Fruit fly (Drosophila melanogaster) whole organism: ENCODE measurements around the gene drongo.

ENCODE experiments used
- CG8478 ChIP-seq: fragments of >200 bp; optimal IDR thresholded peaks from 2 replicates; lab custom pipeline; 2018; ENCODE audit warnings: inconsistent platforms
- Dll ChIP-seq: fragments of >200 bp; optimal IDR thresholded peaks from 2 replicates; lab custom pipeline; 2017
- EcR ChIP-seq, 2 experiments: fragments of >200 bp; optimal IDR thresholded peaks; 2 replicates each; lab custom pipeline; 2017; ENCODE audit warnings: missing biosample characterization in 2 of 2, missing genetic modification characterization in 2 of 2, missing genetic modification reagents in 2 of 2
- pan ChIP-seq: fragments of >200 bp; optimal IDR thresholded peaks from 2 replicates; lab custom pipeline; 2017
- psq ChIP-seq: fragments of >200 bp; optimal IDR thresholded peaks from 2 replicates; lab custom pipeline; 2017
- usp ChIP-seq: fragments of >200 bp; optimal IDR thresholded peaks from 2 replicates; lab custom pipeline; 2017; ENCODE audit warnings: missing biosample characterization, missing genetic modification characterization, mixed read lengths

The drongo gene

dm6 chr2L:821242-821985 is 29.5 kb downstream of the drongo start, which contains the start of gene CG3662:
Gene CG3662 (plus strand): TSS chr2L:821289.
- TF ChIP-seq Dll (lab: Kevin White, UChicago) (no peak), EcR (GFP tag; optimal IDR thresholded peaks at IDR 0.05; lab: Kevin White, UChicago) (no peak), pan (no peak), psq (lab: Kevin White, UChicago) (no peak)

- TF ChIP-seq EcR (GFP tag; optimal IDR thresholded peaks at IDR 0.05; lab: Kevin White, UChicago), result no peak
- no peak for TF ChIP-seq usp (GFP tag; lab: Kevin White, UChicago)
- no peak for TF ChIP-seq pan
- no peak for TF ChIP-seq Dll (lab: Kevin White, UChicago)
- no peak for TF ChIP-seq psq (lab: Kevin White, UChicago)
- TF ChIP-seq CG8478 (lab: Kevin White, UChicago), result no peak
Measured at dm6 chr2L:819315-820032, 31.4 kb downstream of the drongo start, which contains the start of the genes PGAP2 and Clp. Gene PGAP2 (minus strand): TSS chr2L:819508. Gene Clp (plus strand): TSS chr2L:819964.

DNA sequence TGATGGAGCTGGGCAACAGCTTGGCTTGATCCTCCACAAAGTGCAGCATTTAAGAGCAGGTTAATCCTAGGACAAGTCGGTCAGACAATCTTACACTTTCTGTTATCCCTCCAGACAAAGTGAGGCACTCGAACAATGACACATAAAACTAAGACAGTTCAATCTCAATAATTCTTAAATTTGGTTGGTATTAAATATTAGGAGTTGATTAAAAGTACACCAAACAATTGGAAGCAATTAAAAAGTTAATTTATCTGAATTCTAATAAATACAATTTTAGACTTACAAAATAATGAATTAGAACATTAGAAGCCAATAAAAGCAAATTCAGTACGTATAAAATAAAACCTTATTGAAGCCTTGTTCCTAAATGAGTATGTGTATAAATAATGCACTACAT is 33.0 kb downstream of the drongo start, which contains the start of gene CG15880:
TSS of gene CG15880 (minus strand) at position 101 of the 400 bp plus-strand sequence.
- TF ChIP-seq Dll (lab: Kevin White, UChicago) (no peak), psq (lab: Kevin White, UChicago) (no peak), CG8478 (lab: Kevin White, UChicago) (no peak), usp (GFP tag; lab: Kevin White, UChicago) (no peak), pan (no peak), EcR (GFP tag; optimal IDR thresholded peaks at IDR 0.05; lab: Kevin White, UChicago) (no peak)

DNA sequence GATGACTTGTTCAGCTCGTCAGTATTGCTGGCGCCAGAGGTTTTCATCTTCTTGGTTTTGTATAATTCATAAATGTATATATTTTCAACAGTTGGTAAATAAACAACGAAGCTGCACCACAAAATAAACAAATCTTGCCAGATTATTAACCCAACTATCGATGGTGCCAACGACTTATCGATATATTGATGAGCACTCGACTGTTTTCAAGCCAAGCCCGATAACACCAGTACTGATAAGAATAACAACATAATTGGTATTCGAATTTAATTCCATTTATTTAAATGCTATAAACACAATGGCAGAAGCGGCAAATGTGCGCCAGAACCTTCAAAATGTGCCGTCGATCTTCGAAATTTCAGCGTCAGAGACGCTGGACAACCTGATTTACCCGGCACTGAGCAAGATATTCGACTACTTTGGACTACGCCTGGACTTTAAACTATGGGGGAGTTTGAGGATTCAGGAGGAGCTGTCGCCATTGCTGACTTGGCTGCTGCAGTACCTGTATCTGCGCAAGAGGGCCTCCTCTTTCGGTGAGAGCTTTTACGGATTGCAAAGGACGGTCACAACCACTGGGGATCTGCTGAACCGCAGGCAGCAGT is 35.0 kb downstream of the drongo start, which contains the start of the genes Saf6 and Pex12:
TSS of gene Saf6 (minus strand) at position 166 of the 605 bp plus-strand sequence.
TSS of gene Pex12 (plus strand) at position 209 of the 605 bp plus-strand sequence.
- TF ChIP-seq usp (GFP tag; lab: Kevin White, UChicago) (no peak), EcR (GFP tag; optimal IDR thresholded peaks at IDR 0.05; lab: Kevin White, UChicago) (no peak)

DNA sequence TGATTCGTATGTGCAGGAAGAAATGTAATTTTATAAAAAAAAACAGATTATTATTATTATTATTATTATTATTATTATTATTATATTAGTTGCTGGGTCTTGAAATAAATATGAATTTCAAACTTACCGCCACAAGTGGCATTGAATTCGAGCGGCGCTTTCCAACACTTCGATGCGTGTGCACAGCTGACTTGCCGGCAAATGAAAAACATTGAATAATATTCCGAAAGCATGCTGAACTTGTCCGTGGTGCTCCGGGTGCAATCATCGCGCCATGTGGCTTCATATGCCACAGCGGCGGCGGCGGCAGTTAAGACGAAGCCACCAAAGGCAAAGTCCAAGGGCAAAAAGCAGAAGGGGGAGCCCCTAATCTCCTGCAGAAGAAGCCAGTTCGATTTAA is 39.5 kb downstream of the drongo start, which contains the start of gene Dbp21E2:
TSS of gene Dbp21E2 (plus strand) at position 180 of the 400 bp plus-strand sequence.
- TF ChIP-seq pan (no peak), usp (GFP tag; lab: Kevin White, UChicago) (no peak), psq (lab: Kevin White, UChicago) (no peak), CG8478 (lab: Kevin White, UChicago) (no peak), Dll (lab: Kevin White, UChicago) (no peak), EcR (GFP tag; optimal IDR thresholded peaks at IDR 0.05; lab: Kevin White, UChicago) (no peak)

dm6 chr2L:810277-810676 is 40.6 kb downstream of the drongo start, which contains the start of gene Nnf1b:
Gene Nnf1b (plus strand): TSS chr2L:810577.
- TF ChIP-seq pan (no peak), EcR (GFP tag; optimal IDR thresholded peaks at IDR 0.05; lab: Kevin White, UChicago) (no peak), CG8478 (lab: Kevin White, UChicago) (no peak), Dll (lab: Kevin White, UChicago) (no peak), psq (lab: Kevin White, UChicago) (no peak), usp (GFP tag; lab: Kevin White, UChicago) (no peak)

DNA sequence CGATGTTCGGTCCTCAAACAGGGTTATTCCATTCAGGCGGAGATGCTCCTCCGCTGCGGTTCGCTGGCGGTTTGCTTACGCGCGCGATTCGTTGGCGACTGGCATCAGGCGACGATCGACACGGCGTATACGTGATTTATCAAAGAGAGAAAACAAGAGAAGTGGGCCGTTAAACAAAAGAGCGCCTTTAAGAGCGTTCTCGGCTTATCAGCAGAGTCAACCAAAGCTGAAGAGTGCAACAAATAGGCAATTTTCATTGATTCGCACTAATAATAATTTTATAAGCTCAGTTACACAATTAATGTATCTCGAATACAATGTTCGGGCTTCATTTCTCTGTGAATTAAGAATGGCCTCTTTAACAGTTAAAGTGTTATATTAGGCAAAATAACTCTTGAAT is 60.2 kb downstream of the drongo start, which contains the start of gene Pkg21D:
TSS of gene Pkg21D (minus strand) at position 101 of the 400 bp plus-strand sequence.
- TF ChIP-seq EcR (GFP tag; optimal IDR thresholded peaks at IDR 0.05; lab: Kevin White, UChicago), result no peak
- TF ChIP-seq CG8478 (lab: Kevin White, UChicago), result no peak
- TF ChIP-seq usp (GFP tag; lab: Kevin White, UChicago), result no peak
- no peak for TF ChIP-seq psq (lab: Kevin White, UChicago)
- no peak for TF ChIP-seq Dll (lab: Kevin White, UChicago)
- no peak for TF ChIP-seq pan

DNA sequence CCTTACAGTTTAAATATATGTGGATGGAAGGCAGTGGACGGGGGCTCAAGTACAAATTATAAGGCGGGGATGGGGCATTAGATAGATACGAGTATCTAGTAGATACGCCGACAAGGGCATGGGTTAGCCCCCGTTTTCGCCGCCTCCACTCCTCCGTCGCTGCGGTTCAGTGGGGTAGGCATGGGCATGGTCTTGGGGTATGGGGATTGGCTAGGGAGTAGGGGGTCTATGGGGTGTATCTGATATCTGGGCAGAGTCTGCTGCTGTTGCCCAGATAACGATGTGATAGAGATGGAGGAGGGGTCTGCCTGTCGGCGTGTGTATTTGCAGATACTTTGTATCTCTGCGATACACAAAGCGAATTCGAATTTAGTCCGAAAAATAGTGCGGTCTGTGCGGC is 60.9 kb downstream of the drongo start:
- no peak for TF ChIP-seq Dll (lab: Kevin White, UChicago)
- TF ChIP-seq CG8478 (lab: Kevin White, UChicago), result no peak
- no peak for TF ChIP-seq pan
- no peak for TF ChIP-seq EcR (GFP tag; optimal IDR thresholded peaks at IDR 0.05; lab: Kevin White, UChicago)
- no peak for TF ChIP-seq usp (GFP tag; lab: Kevin White, UChicago)
- TF ChIP-seq psq (lab: Kevin White, UChicago), result no peak

DNA sequence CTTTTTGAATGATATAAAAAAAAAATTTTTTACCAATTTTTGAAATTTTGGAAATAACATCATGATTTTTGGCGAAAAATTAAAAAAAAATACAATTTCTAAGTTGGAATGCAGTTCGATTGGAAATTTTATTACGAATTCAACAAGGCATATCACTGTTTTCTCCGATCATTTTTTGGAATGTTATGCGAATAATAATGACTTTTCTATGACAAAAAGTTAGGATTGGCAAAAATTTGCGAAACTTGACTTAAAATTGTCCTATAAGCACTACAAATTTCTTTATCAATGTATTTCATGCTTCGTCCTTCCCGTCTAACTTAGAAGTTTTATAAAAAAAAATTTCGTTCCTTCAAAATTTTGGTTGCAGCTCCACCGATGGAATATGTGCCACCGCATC is 66.8 kb downstream of the drongo start, which contains the start of gene CG3544:
TSS of gene CG3544 (plus strand) at position 301 of the 400 bp plus-strand sequence.
- TF ChIP-seq CG8478 (lab: Kevin White, UChicago) (no peak), EcR (GFP tag; optimal IDR thresholded peaks at IDR 0.05; lab: Kevin White, UChicago) (no peak), pan (no peak), usp (GFP tag; lab: Kevin White, UChicago) (no peak), Dll (lab: Kevin White, UChicago) (no peak), psq (lab: Kevin White, UChicago) (no peak)
